Fruit fly (Drosophila melanogaster): ENCODE measurements around the gene CG44194.
A peak's percentile ranks its signal among the peaks of the same experiment; 100 is the strongest.

DNA sequence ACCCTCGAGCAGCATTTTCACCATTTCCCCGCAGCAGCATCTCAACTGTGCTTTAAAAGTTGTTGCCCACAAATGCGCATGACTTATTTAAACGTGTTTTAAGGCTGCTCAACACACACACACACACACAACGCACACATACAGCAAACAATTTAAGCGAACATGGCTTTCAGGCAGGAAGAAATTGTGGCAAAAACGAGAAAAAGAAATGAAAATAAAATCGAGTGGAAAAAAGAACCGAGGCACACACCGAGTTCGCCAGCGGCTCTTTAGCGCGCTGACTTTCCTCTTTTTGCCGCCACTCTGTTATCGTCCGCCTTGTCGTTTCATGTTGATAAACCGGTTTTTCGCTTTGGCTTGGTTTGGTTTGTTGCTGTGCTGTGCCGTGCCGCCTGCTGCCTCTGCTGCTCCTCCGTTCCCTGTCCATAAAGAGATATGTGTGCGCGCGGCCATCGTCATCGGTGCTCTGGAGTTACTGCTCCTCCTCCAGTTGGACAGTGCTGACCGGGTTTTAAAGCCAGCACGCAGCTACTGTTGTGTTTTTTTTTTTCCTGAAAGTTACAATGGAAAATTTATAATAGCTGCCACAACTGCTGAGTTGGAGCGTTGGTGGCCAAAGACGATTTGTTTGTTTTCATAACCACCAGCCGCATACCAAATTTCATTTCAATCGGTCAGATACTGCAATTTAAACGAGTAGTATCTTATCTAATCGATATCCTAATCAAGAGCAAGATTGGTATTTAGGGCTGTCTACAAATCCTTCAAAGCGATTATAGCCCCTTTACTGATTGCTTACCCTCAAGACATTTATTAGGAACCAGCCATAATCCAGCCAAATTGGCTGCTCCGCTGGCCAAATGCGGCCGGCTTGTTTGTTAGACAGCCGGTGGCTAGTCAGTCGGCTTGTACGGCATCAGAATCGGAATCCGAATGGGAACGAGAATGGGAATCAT, 18.6 kb upstream of the CG44194 start:
- TF ChIP-seq OdsH (GFP tag; optimal IDR thresholded peaks at IDR 0.05) = peak; percentile 11
- peak; percentile 87 for TF ChIP-seq woc (GFP tag; optimal IDR thresholded peaks at IDR 0.05)
- TF ChIP-seq lola (GFP tag; optimal IDR thresholded peaks at IDR 0.05) = no peak
- TF ChIP-seq jim (GFP tag; optimal IDR thresholded peaks at IDR 0.05) = peak; percentile 21
- no peak for TF ChIP-seq pan (optimal IDR thresholded peaks at IDR 0.05)
- TF ChIP-seq tai (GFP tag; optimal IDR thresholded peaks at IDR 0.05) = peak; percentile 9
- TF ChIP-seq Hr83 (GFP tag; optimal IDR thresholded peaks at IDR 0.05; ENCODE audit: poor library complexity, severe bottlenecking) = peak; percentile 65
- no peak for TF ChIP-seq Hr78 (GFP tag; optimal IDR thresholded peaks at IDR 0.05)
- TF ChIP-seq sv (GFP tag; optimal IDR thresholded peaks at IDR 0.05) = no peak

Measured in whole organism, wandering third instar larva.